Fruit fly (Drosophila melanogaster): Measurements from ENCODE around the gene CG10859.

CG10859 gene

dm6 chr2L:13366109-13366747 is 32.2 kb downstream of the CG10859 start, which contains the start of the genes Nnp-1 and Grx3 (continued):
- TF ChIP-seq Dbx (GFP tag; IDR thresholded peaks at IDR 0.05) = peak; percentile 16; the same call in 1 of the 3 replicates
- TF ChIP-seq CG9932 (GFP tag; IDR thresholded peaks at IDR 0.05) = peak; percentile 71
- no peak for TF ChIP-seq Doc2 (GFP tag; IDR thresholded peaks at IDR 0.05)
- no peak for TF ChIP-seq CG12071 (GFP tag; optimal IDR thresholded peaks at IDR 0.05)
- no peak for TF ChIP-seq CG11723 (GFP tag; optimal IDR thresholded peaks at IDR 0.05)
- no peak for TF ChIP-seq D (optimal IDR thresholded peaks at IDR 0.05)
- peak; percentile 6 for TF ChIP-seq D (GFP tag; optimal IDR thresholded peaks at IDR 0.05)
- peak; percentile 62 for TF ChIP-seq CG4617 (GFP tag; optimal IDR thresholded peaks at IDR 0.05; ENCODE audit: borderline replicate concordance)
- TF ChIP-seq CG10431 (GFP tag; optimal IDR thresholded peaks at IDR 0.05) = no peak
- TF ChIP-seq caup (GFP tag; optimal IDR thresholded peaks at IDR 0.05; ENCODE audit: severe bottlenecking) = no peak
- TF ChIP-seq Gug (GFP tag; IDR thresholded peaks at IDR 0.05) = peak; percentile 36; the same call in 1 of the 4 replicates
- TF ChIP-seq Mes4 (GFP tag; optimal IDR thresholded peaks at IDR 0.05) = no peak
- no peak for TF ChIP-seq bowl (GFP tag; IDR thresholded peaks at IDR 0.05)
- no peak for TF ChIP-seq Oaz (GFP tag; IDR thresholded peaks at IDR 0.05)
- peak; percentile 32; the same call in 1 of the 2 replicates for TF ChIP-seq lmd (GFP tag; IDR thresholded peaks at IDR 0.05)
- no peak for TF ChIP-seq maf-S (GFP tag; optimal IDR thresholded peaks at IDR 0.05)
- TF ChIP-seq Ets65A (GFP tag) = peak; percentile 71
- peak; percentile 86 for TF ChIP-seq ssp (GFP tag; IDR thresholded peaks at IDR 0.05)
- TF ChIP-seq CG30403 (GFP tag; optimal IDR thresholded peaks at IDR 0.05) = peak; percentile 57
- no peak for TF ChIP-seq stc (GFP tag; IDR thresholded peaks at IDR 0.05)
- TF ChIP-seq Atf3 (GFP tag; optimal IDR thresholded peaks at IDR 0.05) = no peak
- TF ChIP-seq her (GFP tag; optimal IDR thresholded peaks at IDR 0.05) = peak; percentile 33
- no peak for TF ChIP-seq CG4730 (GFP tag; IDR thresholded peaks at IDR 0.05)
- TF ChIP-seq CG7556 (GFP tag; optimal IDR thresholded peaks at IDR 0.05) = no peak
- peak; percentile 10 for TF ChIP-seq Six4 (GFP tag; optimal IDR thresholded peaks at IDR 0.05)
- TF ChIP-seq CG17385 (GFP tag; optimal IDR thresholded peaks at IDR 0.05) = peak; percentile 51
- no peak for TF ChIP-seq lov (optimal IDR thresholded peaks at IDR 0.05)
- no peak for TF ChIP-seq lov (GFP tag; IDR thresholded peaks at IDR 0.05)
- TF ChIP-seq C15 (GFP tag; IDR thresholded peaks at IDR 0.05) = no peak
- TF ChIP-seq GATAe (GFP tag; conservative IDR thresholded peaks at IDR 0.05) = no peak
- TF ChIP-seq da (GFP tag; optimal IDR thresholded peaks at IDR 0.05) = no peak
- peak; percentile 80 for TF ChIP-seq CG13424 (tag; optimal IDR thresholded peaks at IDR 0.05)
- no peak for TF ChIP-seq inv (GFP tag; IDR thresholded peaks at IDR 0.05; ENCODE audit: partially characterized antibody)
- peak; percentile 57 for TF ChIP-seq CG9215 (GFP tag; IDR thresholded peaks at IDR 0.05)

- TF ChIP-seq CG6791 (GFP tag; IDR thresholded peaks at IDR 0.05; ENCODE audit: partially characterized antibody) (peak; percentile 16; the same call in 1 of the 3 replicates), z (GFP tag; IDR thresholded peaks at IDR 0.05) (peak; percentile 98), Hr3 (GFP tag; optimal IDR thresholded peaks at IDR 0.05) (no peak)
Observed at dm6 chr2L:13362953-13363352, 35.5 kb downstream of the CG10859 start.

dm6 chr2L:13361465-13361864 is 37.0 kb downstream of the CG10859 start, which contains the start of gene CG9377:
Gene CG9377 (minus strand): TSS chr2L:13361565.
- TF ChIP-seq Neu2 (GFP tag; optimal IDR thresholded peaks at IDR 0.05; ENCODE audit: borderline replicate concordance) = no peak
- no peak for TF ChIP-seq sqz (GFP tag; optimal IDR thresholded peaks at IDR 0.05)
- no peak for TF ChIP-seq CG9817 (tag; optimal IDR thresholded peaks at IDR 0.05)
- TF ChIP-seq Jarid2 (GFP tag; optimal IDR thresholded peaks at IDR 0.05) = no peak
- no peak for TF ChIP-seq fd102C (GFP tag; optimal IDR thresholded peaks at IDR 0.05)
- no peak for TF ChIP-seq CG17829 (tag; optimal IDR thresholded peaks at IDR 0.05)
- no peak for TF ChIP-seq Sin3A (optimal IDR thresholded peaks at IDR 0.05)
- no peak for TF ChIP-seq CG9609 (GFP tag; optimal IDR thresholded peaks at IDR 0.05)
- no peak for TF ChIP-seq Dip2 (GFP tag; IDR thresholded peaks at IDR 0.05)
- TF ChIP-seq tgo (GFP tag; IDR thresholded peaks at IDR 0.05) = no peak
- TF ChIP-seq CkIIα-i1 (GFP tag; IDR thresholded peaks at IDR 0.05) = no peak
- TF ChIP-seq CG14710 (tag; optimal IDR thresholded peaks at IDR 0.05) = no peak
- no peak for TF ChIP-seq hb (GFP tag; IDR thresholded peaks at IDR 0.05; ENCODE audit: partially characterized antibody)
- TF ChIP-seq CG13424 (tag; optimal IDR thresholded peaks at IDR 0.05) = no peak

Data from whole organism, embryonic.